Worm (Caenorhabditis elegans): ENCODE data around the gene kmo-2.

Gene kmo-2

DNA sequence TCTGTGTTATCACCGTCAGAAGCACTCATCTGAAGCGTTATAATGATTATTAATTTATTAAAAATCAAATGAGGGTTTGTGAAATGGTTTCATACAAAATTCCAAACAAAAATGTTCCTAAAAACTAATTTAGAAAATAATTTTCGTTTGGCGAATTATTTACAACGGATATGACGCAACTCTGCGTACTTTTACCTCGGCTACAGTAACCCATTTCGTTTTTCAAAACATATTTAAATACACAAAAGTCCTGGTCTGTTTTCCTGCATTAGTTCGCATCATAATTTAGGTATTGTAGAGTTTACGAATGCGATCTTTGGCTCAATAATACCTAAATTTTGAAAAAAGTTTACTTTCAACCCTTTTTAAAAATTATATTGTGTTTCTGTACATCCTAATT is 8.6 kb downstream of the kmo-2 start, which contains the start of gene R07B7.2:
Gene R07B7.2, minus strand, starts transcription at position 35 of the 400 bp plus-strand sequence.
- peak; percentile 4 for TF ChIP-seq hrde-1 (tag; optimal IDR thresholded peaks at IDR 0.05; ENCODE audit: borderline replicate concordance)
- peak; percentile 66 for TF ChIP-seq lsl-1 (GFP tag; optimal IDR thresholded peaks at IDR 0.05)
- TF ChIP-seq ztf-25 (GFP tag; IDR thresholded peaks at IDR 0.05), result no peak
- no peak for TF ChIP-seq attf-3 (GFP tag; conservative IDR thresholded peaks at IDR 0.05)
- TF ChIP-seq F10E7.11 (tag; optimal IDR thresholded peaks at IDR 0.05), result no peak

DNA sequence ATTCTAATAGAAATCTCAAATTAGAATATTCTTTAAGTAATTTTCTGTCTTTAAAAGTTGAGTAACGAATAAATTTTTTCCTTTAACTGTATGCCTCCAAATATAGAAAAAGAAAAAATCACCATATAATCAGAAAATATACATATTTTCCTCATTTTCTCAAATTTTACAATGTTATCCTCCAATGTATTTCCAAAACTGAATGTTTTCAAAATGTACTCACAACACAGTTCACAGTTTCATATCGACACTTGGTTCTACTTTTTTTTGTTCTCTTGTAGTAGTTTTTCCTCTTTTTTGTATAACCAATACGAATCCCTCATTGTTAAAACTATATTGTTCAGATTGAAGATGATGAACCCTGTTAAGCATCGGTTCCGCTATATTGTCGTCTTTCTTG is 14.7 kb downstream of the kmo-2 start, which contains the start of gene F10C2.7:
Gene F10C2.7, plus strand, starts transcription at position 301 of the 400 bp plus-strand sequence.
- TF ChIP-seq F52B5.7 (tag; optimal IDR thresholded peaks at IDR 0.05), result no peak
- TF ChIP-seq ceh-58 (GFP tag; IDR thresholded peaks at IDR 0.05), result no peak
- TF ChIP-seq rec-8 (tag; optimal IDR thresholded peaks at IDR 0.05), result no peak
- no peak for TF ChIP-seq mcd-1 (GFP tag; IDR thresholded peaks at IDR 0.05)
- no peak for TF ChIP-seq D2030.7 (GFP tag; IDR thresholded peaks at IDR 0.05)
- TF ChIP-seq tlf-1 (GFP tag; optimal IDR thresholded peaks at IDR 0.05), result no peak

DNA sequence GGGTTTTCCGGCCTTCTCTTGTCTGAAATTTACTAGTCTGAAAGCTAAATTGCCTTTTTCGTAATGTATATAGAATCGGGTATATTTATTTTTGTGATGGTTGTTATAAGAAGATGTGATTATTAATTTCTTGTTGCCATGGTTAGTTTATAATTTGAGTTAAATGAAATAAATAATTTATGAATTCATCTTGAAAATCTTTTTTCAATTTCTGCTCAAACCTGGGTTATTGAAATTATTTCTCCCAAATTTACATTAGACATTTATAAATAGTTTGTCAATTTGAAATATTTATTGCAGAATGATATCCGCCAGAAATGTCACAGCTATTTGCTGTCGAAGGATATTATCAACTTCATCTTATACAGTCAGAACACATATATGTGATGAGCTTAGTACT is 19.9 kb downstream of the kmo-2 start, which contains the start of gene dars-2:
Gene dars-2, plus strand, starts transcription at position 301 of the 400 bp plus-strand sequence.
- no peak for TF ChIP-seq nhr-27 (tag; optimal IDR thresholded peaks at IDR 0.05)
- no peak for TF ChIP-seq madf-10 (tag; optimal IDR thresholded peaks at IDR 0.05)
- TF ChIP-seq Y79H2A.3 (GFP tag; conservative IDR thresholded peaks at IDR 0.05), result no peak
- no peak for TF ChIP-seq B0035.1 (tag; optimal IDR thresholded peaks at IDR 0.05)
- no peak for TF ChIP-seq lag-1 (GFP tag; IDR thresholded peaks at IDR 0.05)
- TF ChIP-seq T26A5.8 (tag; optimal IDR thresholded peaks at IDR 0.05), result no peak
- no peak for TF ChIP-seq nhr-179 (tag; optimal IDR thresholded peaks at IDR 0.05)
- no peak for TF ChIP-seq attf-3 (GFP tag; conservative IDR thresholded peaks at IDR 0.05)
- no peak for TF ChIP-seq sptf-2 (GFP tag; optimal IDR thresholded peaks at IDR 0.05)
- no peak for TF ChIP-seq hlh-12 (tag; optimal IDR thresholded peaks at IDR 0.05)
- no peak for TF ChIP-seq rec-8 (tag; optimal IDR thresholded peaks at IDR 0.05)
- no peak for TF ChIP-seq pbrm-1 (GFP tag; IDR thresholded peaks at IDR 0.05)

- TF ChIP-seq athp-1 (tag; optimal IDR thresholded peaks at IDR 0.05) (no peak), dpff-1 (tag; optimal IDR thresholded peaks at IDR 0.05) (no peak), nfyb-1 (GFP tag; IDR thresholded peaks at IDR 0.05) (no peak), snpc-1.1 (tag; optimal IDR thresholded peaks at IDR 0.05; ENCODE audit: insufficient read depth) (peak; percentile 88), snpc-4 (GFP tag; optimal IDR thresholded peaks at IDR 0.05) (peak; percentile 78), snpc-4 (tag; optimal IDR thresholded peaks at IDR 0.05) (peak in 3 of 4 experiments; percentile 54 to 77 (median 69))
Measured at ce11 chrV:12047735-12048134, 20.6 kb downstream of the kmo-2 start.

DNA sequence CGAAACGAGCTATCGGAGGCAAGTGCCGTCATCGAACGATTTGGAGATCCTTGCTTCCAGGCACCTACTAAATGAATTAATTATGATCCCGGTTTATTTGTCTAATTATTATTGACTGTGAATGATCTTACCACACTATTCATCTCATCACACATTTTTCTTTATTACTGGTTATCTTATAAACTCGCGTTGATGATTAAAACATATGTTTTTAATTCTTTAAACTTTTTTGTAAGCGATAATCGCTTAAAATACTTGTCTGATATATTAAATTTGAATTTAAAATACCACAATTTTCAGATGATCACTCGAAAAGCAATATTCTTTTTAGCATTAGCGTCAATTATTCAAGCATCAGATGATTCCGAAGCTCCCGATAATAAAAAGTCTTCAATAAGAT is 23.2 kb downstream of the kmo-2 start, which contains the start of gene F10C2.5:
Gene F10C2.5, plus strand, starts transcription at position 301 of the 400 bp plus-strand sequence.
- TF ChIP-seq F37B4.10 (GFP tag; IDR thresholded peaks at IDR 0.05) (no peak), madf-6 (GFP tag; IDR thresholded peaks at IDR 0.05) (no peak), ets-4 (GFP tag; optimal IDR thresholded peaks at IDR 0.05) (no peak), F10E7.11 (tag; optimal IDR thresholded peaks at IDR 0.05) (no peak), bed-1 (GFP tag; IDR thresholded peaks at IDR 0.05) (no peak), die-1 (tag; optimal IDR thresholded peaks at IDR 0.05) (no peak), nfya-2 (GFP tag; IDR thresholded peaks at IDR 0.05) (no peak), Y53F4B.3 (GFP tag; IDR thresholded peaks at IDR 0.05) (no peak), B0019.2 (GFP tag; conservative IDR thresholded peaks at IDR 0.05) (no peak), F49E8.2 (tag; optimal IDR thresholded peaks at IDR 0.05; ENCODE audit: insufficient read depth) (no peak), attf-6 (GFP tag; IDR thresholded peaks at IDR 0.05) (no peak), B0035.1 (tag; optimal IDR thresholded peaks at IDR 0.05) (no peak), F39B2.1 (GFP tag; IDR thresholded peaks at IDR 0.05) (no peak), ZK185.1 (tag; optimal IDR thresholded peaks at IDR 0.05; ENCODE audit: poor library complexity, severe bottlenecking) (no peak), mcd-1 (GFP tag; IDR thresholded peaks at IDR 0.05) (no peak)
